Worm (Caenorhabditis elegans) whole organism, L4 larva: ENCODE data around the gene cest-28.
A peak's percentile ranks its signal among the peaks of the same experiment; 100 is the strongest.

ENCODE experiments used
- D1046.2 ChIP-seq: fragments of 200-800 bp; sonication (Bioruptor generic); IDR thresholded peaks from 2 replicates; pipeline ENCODE4 v1.3.6; 2022; ENCODE audit warnings: missing genetic modification characterization, missing compliant biosample characterization
- F49E8.2 ChIP-seq: sonication (generic microtip); optimal IDR thresholded peaks from 2 replicates; lab custom pipeline; 2016; ENCODE audit warnings: missing compliant biosample characterization, mild to moderate bottlenecking, missing genetic modification characterization, borderline replicate concordance
- T26A8.4 ChIP-seq: fragments of 200-800 bp; sonication (Bioruptor generic); IDR thresholded peaks from 2 replicates; pipeline ENCODE4 v1.3.6; 2022; ENCODE audit warnings: missing genetic modification characterization, missing compliant biosample characterization
- Y48G9A.11 ChIP-seq: fragments of 200-800 bp; sonication (Bioruptor generic); IDR thresholded peaks from 2 replicates; pipeline ENCODE4 v1.3.6; 2022; ENCODE audit warnings: missing genetic modification reagents, missing genetic modification characterization, missing compliant biosample characterization
- Y75B8A.6 ChIP-seq: fragments of 200-800 bp; sonication (Bioruptor generic); IDR thresholded peaks from 2 replicates; pipeline ENCODE4 v1.3.6; 2022; ENCODE audit warnings: missing genetic modification reagents, missing genetic modification characterization, missing compliant biosample characterization
- aha-1 ChIP-seq: fragments of 150-350 bp; peaks from one replicate; lab custom pipeline; 2014; ENCODE audit warnings: missing biosample characterization, missing genetic modification characterization
- aly-2 ChIP-seq: sonication (generic microtip); optimal IDR thresholded peaks from 2 replicates; lab custom pipeline; 2018; ENCODE audit warnings: missing biosample characterization, missing genetic modification characterization
- ceh-20 ChIP-seq: fragments of 200-800 bp; sonication (Bioruptor generic); IDR thresholded peaks from 2 replicates; pipeline ENCODE4 v1.3.6; 2022; ENCODE audit warnings: missing genetic modification reagents, missing genetic modification characterization, missing compliant biosample characterization
- dve-1 ChIP-seq: sonication (generic microtip); optimal IDR thresholded peaks from 2 replicates; lab custom pipeline; 2017; ENCODE audit warnings: antibody characterized with exemption, mild to moderate bottlenecking, missing genetic modification characterization, missing compliant biosample characterization; ENCODE audit not compliant: insufficient read depth
- hlh-30 ChIP-seq: sonication (generic microtip); optimal IDR thresholded peaks from 2 replicates; lab custom pipeline; 2017; ENCODE audit warnings: antibody characterized with exemption, mild to moderate bottlenecking, missing genetic modification characterization, missing compliant biosample characterization; ENCODE audit not compliant: insufficient read depth
- lin-13 ChIP-seq: fragments of 150-350 bp; optimal IDR thresholded peaks from 2 replicates; lab custom pipeline; 2014; ENCODE audit warnings: missing biosample characterization, missing genetic modification reagents, missing genetic modification characterization
- lin-29 ChIP-seq: fragments of 200-800 bp; sonication (Bioruptor generic); IDR thresholded peaks from 2 replicates; pipeline ENCODE4 v1.3.6; 2022; ENCODE audit warnings: missing genetic modification reagents, missing genetic modification characterization, missing compliant biosample characterization
- madf-5 ChIP-seq, 2 experiments: fragments of 200-800 bp; sonication (Bioruptor generic); IDR thresholded peaks; 2 replicates each; pipeline ENCODE4 v1.3.6; 2022; ENCODE audit warnings: missing compliant biosample characterization in 2 of 2, missing genetic modification characterization in 2 of 2
- mdl-1 ChIP-seq, 2 experiments: fragments of 150-350 bp in 1 of 2; sonication (generic microtip) in 1 of 2; optimal IDR thresholded peaks; 2 replicates each; lab custom pipeline; 2014 to 2017; ENCODE audit warnings: missing biosample characterization in 2 of 2, missing genetic modification characterization in 2 of 2
- mes-2 ChIP-seq: sonication (generic microtip); optimal IDR thresholded peaks from 2 replicates; lab custom pipeline; 2016; ENCODE audit warnings: missing genotype, mild to moderate bottlenecking, missing genetic modification characterization, missing compliant biosample characterization; ENCODE audit not compliant: poor library complexity, severe bottlenecking
- nhr-11 ChIP-seq: fragments of 150-350 bp; optimal IDR thresholded peaks from 2 replicates; lab custom pipeline; 2014; ENCODE audit warnings: missing biosample characterization, missing genetic modification characterization
- nhr-111 ChIP-seq: fragments of 200-800 bp; sonication (Bioruptor generic); optimal IDR thresholded peaks from 2 replicates; lab custom pipeline; 2018; ENCODE audit warnings: mild to moderate bottlenecking, missing genetic modification characterization, missing compliant biosample characterization
- nhr-48 ChIP-seq: sonication (generic microtip); optimal IDR thresholded peaks from 2 replicates; lab custom pipeline; 2016; ENCODE audit warnings: mild to moderate bottlenecking, missing genetic modification characterization, missing compliant biosample characterization
- pha-4 ChIP-seq, 2 experiments: fragments of 150-350 bp in 1 of 2; fragments of 200-800 bp in 1 of 2; sonication (Bioruptor generic) in 1 of 2; IDR thresholded peaks in 1 of 2; optimal IDR thresholded peaks in 1 of 2; 2 replicates each; pipeline versions ENCODE4 v1.3.6 to Lab custom; 2014 to 2022; ENCODE audit warnings: missing genetic modification characterization in 2 of 2, missing genetic modification reagents in 2 of 2, missing biosample characterization in 1 of 2, missing compliant biosample characterization in 1 of 2
- pqm-1 ChIP-seq: sonication (generic microtip); optimal IDR thresholded peaks from 2 replicates; lab custom pipeline; 2017; ENCODE audit warnings: missing biosample characterization, missing genetic modification characterization
- saeg-2 ChIP-seq: fragments of 200-800 bp; sonication (Bioruptor generic); IDR thresholded peaks from 2 replicates; pipeline ENCODE4 v1.3.6; 2022; ENCODE audit warnings: missing genetic modification reagents, missing genetic modification characterization, missing compliant biosample characterization
- set-16 ChIP-seq: fragments of 200-800 bp; sonication (Bioruptor generic); IDR thresholded peaks from 2 replicates; pipeline ENCODE4 v1.3.6; 2022; ENCODE audit warnings: missing genetic modification reagents, missing genetic modification characterization, missing compliant biosample characterization
- snpc-1.2 ChIP-seq: fragments of 200-800 bp; sonication (Bioruptor generic); IDR thresholded peaks from 2 replicates; pipeline ENCODE4 v1.3.6; 2022; ENCODE audit warnings: missing genetic modification reagents, missing genetic modification characterization, missing compliant biosample characterization
- spr-3 ChIP-seq: fragments of 200-800 bp; sonication (Bioruptor generic); optimal IDR thresholded peaks from 2 replicates; lab custom pipeline; 2018; ENCODE audit warnings: mild to moderate bottlenecking, missing genetic modification characterization, missing compliant biosample characterization
- tag-97 ChIP-seq: fragments of 200-800 bp; sonication (Bioruptor generic); IDR thresholded peaks from 2 replicates; pipeline ENCODE4 v1.3.6; 2022; ENCODE audit warnings: missing genetic modification characterization, missing compliant biosample characterization
- unc-62 ChIP-seq, 3 experiments: fragments of 150-350 bp in 1 of 3; sonication (generic microtip); optimal IDR thresholded peaks in 2 of 3; peaks in 1 of 3; 1 replicate in 1 of 3; 2 replicates in 2 of 3; lab custom pipeline; 2014 to 2017; ENCODE audit warnings: missing biosample characterization in 3 of 3, missing genetic modification characterization in 3 of 3, missing genetic modification reagents in 3 of 3, missing genotype in 1 of 3
- zip-11 ChIP-seq: fragments of 200-800 bp; sonication (Bioruptor generic); IDR thresholded peaks from 2 replicates; pipeline ENCODE4 v1.3.6; 2022; ENCODE audit warnings: missing genetic modification characterization, missing compliant biosample characterization
- ztf-7 ChIP-seq: fragments of 150-350 bp; optimal IDR thresholded peaks from 2 replicates; lab custom pipeline; 2014; ENCODE audit warnings: missing biosample characterization, missing genetic modification characterization

The cest-28 gene

ce11 chrV:6626244-6626643 lies 43.4 kb upstream of the cest-28 start, which contains the start of gene ppt-1:
TSS of gene ppt-1 (minus strand) at chrV:6626344.
- no peak for TF ChIP-seq aly-2 (tag; lab: Kevin White, UChicago)
- TF ChIP-seq saeg-2 (GFP tag; lab: Robert Waterston, UW) = no peak
- TF ChIP-seq lin-29 (GFP tag; lab: Robert Waterston, UW) = no peak

- no peak for TF ChIP-seq D1046.2
- no peak for TF ChIP-seq aly-2 (tag; lab: Kevin White, UChicago)
- no peak for TF ChIP-seq snpc-1.2 (GFP tag; lab: Robert Waterston, UW)
- TF ChIP-seq ceh-20 (GFP tag; lab: Robert Waterston, UW) = no peak
- peak; percentile 28 for TF ChIP-seq nhr-48 (tag; lab: Kevin White, UChicago)
- no peak for TF ChIP-seq F49E8.2 (tag; lab: Kevin White, UChicago)
- TF ChIP-seq dve-1 (tag; lab: Kevin White, UChicago) = no peak
- no peak for TF ChIP-seq mdl-1 (tag; optimal IDR thresholded peaks at IDR 0.05; lab: Kevin White, UChicago)
- TF ChIP-seq pqm-1 = no peak
- TF ChIP-seq set-16 (GFP tag; lab: Robert Waterston, UW) = no peak
- TF ChIP-seq spr-3 (GFP tag; lab: Kevin White, UChicago) = no peak
- peak; percentile 63 for TF ChIP-seq nhr-11 (tag; lab: Kevin White, UChicago)
- TF ChIP-seq madf-5 (GFP tag; IDR thresholded peaks at IDR 0.05; lab: Robert Waterston, UW) = no peak
- TF ChIP-seq T26A8.4 (GFP tag; lab: Robert Waterston, UW) = no peak
- no peak for TF ChIP-seq zip-11
These were observed 38.9 kb upstream of the cest-28 start for ce11 chrV:6630769-6631168.

ce11 chrV:6631866-6632265 lies 37.8 kb upstream of the cest-28 start:
- TF ChIP-seq aha-1 (tag; lab: Kevin White, UChicago) = peak; percentile 83
- TF ChIP-seq lin-13 (GFP tag; lab: Kevin White, UChicago) = no peak

- TF ChIP-seq mes-2 (tag; lab: Kevin White, UChicago) = no peak
- no peak for TF ChIP-seq pha-4 (GFP tag; IDR thresholded peaks at IDR 0.05; lab: Robert Waterston, UW)
- no peak for TF ChIP-seq pha-4 (tag; optimal IDR thresholded peaks at IDR 0.05; lab: Kevin White, UChicago)
- TF ChIP-seq hlh-30 = no peak
- TF ChIP-seq Y48G9A.11 (GFP tag; lab: Robert Waterston, UW) = no peak
- TF ChIP-seq nhr-111 = no peak
- TF ChIP-seq, all 104 proteins: peak for 0
These were observed 36.7 kb upstream of the cest-28 start, which contains the start of gene scd-2 for ce11 chrV:6632925-6633324. TSS of gene scd-2 (plus strand) at chrV:6633225.

ce11 chrV:6645810-6646209 lies 23.8 kb upstream of the cest-28 start:
- TF ChIP-seq tag-97 = no peak

ce11 chrV:6649317-6649716 lies 20.3 kb upstream of the cest-28 start, which contains the start of gene T10H9.1:
TSS of gene T10H9.1 (plus strand) at chrV:6649617.
- TF ChIP-seq ztf-7 (tag; lab: Kevin White, UChicago) (no peak), unc-62 (GFP tag; optimal IDR thresholded peaks at IDR 0.05 in 1 of 2; lab: Kevin White, UChicago) (peak in 1 of 2 experiments; percentile 49), unc-62 (tag; optimal IDR thresholded peaks at IDR 0.05; lab: Kevin White, UChicago) (no peak)

ce11 chrV:6650508-6650907 lies 19.1 kb upstream of the cest-28 start:
- no peak for TF ChIP-seq Y75B8A.6 (GFP tag; lab: Robert Waterston, UW)
- TF ChIP-seq unc-62 (GFP tag; optimal IDR thresholded peaks at IDR 0.05 in 1 of 2; lab: Kevin White, UChicago) = peak in 1 of 2 experiments; percentile 93
- no peak for TF ChIP-seq unc-62 (tag; optimal IDR thresholded peaks at IDR 0.05; lab: Kevin White, UChicago)
